Worm (Caenorhabditis elegans) whole organism, L3 larva: ENCODE results near the gene T19H12.15.
A peak's percentile ranks its signal among the peaks of the same experiment; 100 is the strongest.

Experiments used
- ZK546.5 ChIP-seq: sonication (generic microtip); optimal IDR thresholded peaks from 2 replicates; lab custom pipeline; 2017; ENCODE audit warnings: missing biosample characterization, missing genetic modification characterization
- ama-1 ChIP-seq: fragments of 150-350 bp; optimal IDR thresholded peaks from 2 replicates; lab custom pipeline; 2018
- ceh-16 ChIP-seq: sonication (generic microtip); optimal IDR thresholded peaks from 2 replicates; lab custom pipeline; 2017; ENCODE audit warnings: missing biosample characterization, missing genetic modification characterization
- ceh-28 ChIP-seq: fragments of 150-350 bp; optimal IDR thresholded peaks from 2 replicates; lab custom pipeline; 2014; ENCODE audit warnings: missing biosample characterization, missing genetic modification reagents, missing genetic modification characterization
- ceh-82 ChIP-seq: fragments of 150-350 bp; optimal IDR thresholded peaks from 2 replicates; lab custom pipeline; 2014; ENCODE audit warnings: missing biosample characterization, missing genetic modification characterization
- daf-12 ChIP-seq: fragments of 150-350 bp; optimal IDR thresholded peaks from 2 replicates; lab custom pipeline; 2014; ENCODE audit warnings: missing biosample characterization, missing genetic modification reagents, missing genetic modification characterization
- egl-5 ChIP-seq: fragments of 150-350 bp; optimal IDR thresholded peaks from 2 replicates; lab custom pipeline; 2017; ENCODE audit warnings: missing biosample characterization, missing genetic modification reagents, missing genetic modification characterization, inconsistent platforms
- elt-2 ChIP-seq: sonication (generic microtip); optimal IDR thresholded peaks from 2 replicates; lab custom pipeline; 2016; ENCODE audit warnings: missing genetic modification reagents, mild to moderate bottlenecking, missing genetic modification characterization, missing compliant biosample characterization
- elt-3 ChIP-seq, 3 experiments: fragments of 150-350 bp in 1 of 3; sonication (generic microtip) in 2 of 3; optimal IDR thresholded peaks; 2 replicates in 2 of 3; 4 replicates in 1 of 3; lab custom pipeline; 2014 to 2017; ENCODE audit warnings: missing biosample characterization in 3 of 3, missing genetic modification characterization in 3 of 3
- eor-1 ChIP-seq, 2 experiments: fragments of 150-350 bp; optimal IDR thresholded peaks; 2 replicates each; lab custom pipeline; 2014 to 2018; ENCODE audit warnings: missing biosample characterization in 2 of 2, missing genetic modification characterization in 2 of 2
- fkh-2 ChIP-seq: fragments of 150-350 bp; optimal IDR thresholded peaks from 2 replicates; lab custom pipeline; 2014; ENCODE audit warnings: missing biosample characterization, missing genetic modification reagents, missing genetic modification characterization
- fos-1 ChIP-seq: fragments of 150-350 bp; optimal IDR thresholded peaks from 2 replicates; lab custom pipeline; 2014; ENCODE audit warnings: missing biosample characterization, missing genetic modification characterization
- hmg-11 ChIP-seq: sonication (generic microtip); optimal IDR thresholded peaks from 2 replicates; lab custom pipeline; 2016; ENCODE audit warnings: missing genetic modification characterization, missing compliant biosample characterization
- lin-15B ChIP-seq: fragments of 150-350 bp; optimal IDR thresholded peaks from 2 replicates; lab custom pipeline; 2014; ENCODE audit warnings: missing biosample characterization, missing genetic modification characterization
- lin-39 ChIP-seq: fragments of 150-350 bp; optimal IDR thresholded peaks from 2 replicates; lab custom pipeline; 2018; ENCODE audit warnings: missing biosample characterization, missing genetic modification reagents, missing genetic modification characterization
- lsy-12 ChIP-seq: sonication (generic microtip); optimal IDR thresholded peaks from 2 replicates; lab custom pipeline; 2016; ENCODE audit warnings: mild to moderate bottlenecking, missing genetic modification characterization, missing compliant biosample characterization
- mdl-1 ChIP-seq: fragments of 150-350 bp; optimal IDR thresholded peaks from 2 replicates; lab custom pipeline; 2014; ENCODE audit warnings: missing biosample characterization, missing genetic modification characterization
- nhr-11 ChIP-seq: fragments of 150-350 bp; optimal IDR thresholded peaks from 2 replicates; lab custom pipeline; 2014; ENCODE audit warnings: missing biosample characterization, missing genetic modification characterization
- nhr-12 ChIP-seq: fragments of 150-350 bp; optimal IDR thresholded peaks from 2 replicates; lab custom pipeline; 2014; ENCODE audit warnings: missing biosample characterization, missing genetic modification characterization
- nhr-23 ChIP-seq: fragments of 150-350 bp; optimal IDR thresholded peaks from 2 replicates; lab custom pipeline; 2014; ENCODE audit warnings: missing biosample characterization, missing genetic modification reagents, missing genetic modification characterization
- nhr-237 ChIP-seq: fragments of 150-350 bp; optimal IDR thresholded peaks from 2 replicates; lab custom pipeline; 2014; ENCODE audit warnings: missing biosample characterization, missing genetic modification characterization
- nhr-25 ChIP-seq: sonication (generic microtip); optimal IDR thresholded peaks from 2 replicates; lab custom pipeline; 2017; ENCODE audit warnings: missing biosample characterization, missing genetic modification characterization
- nhr-28 ChIP-seq: fragments of 150-350 bp; optimal IDR thresholded peaks from 2 replicates; lab custom pipeline; 2014; ENCODE audit warnings: missing biosample characterization, missing genetic modification characterization
- nhr-43 ChIP-seq: sonication (generic microtip); optimal IDR thresholded peaks from 2 replicates; lab custom pipeline; 2016; ENCODE audit warnings: mild to moderate bottlenecking, missing genetic modification characterization, missing compliant biosample characterization; ENCODE audit not compliant: poor library complexity, severe bottlenecking
- nhr-76 ChIP-seq: fragments of 150-350 bp; sonication (generic microtip); optimal IDR thresholded peaks from 5 replicates; lab custom pipeline; 2014; ENCODE audit warnings: missing biosample characterization, missing genetic modification characterization
- pha-4 ChIP-seq: fragments of 150-350 bp; optimal IDR thresholded peaks from 2 replicates; lab custom pipeline; 2014; ENCODE audit warnings: missing biosample characterization, missing genetic modification reagents, missing genetic modification characterization
- pqm-1 ChIP-seq: fragments of 150-350 bp; optimal IDR thresholded peaks from 2 replicates; lab custom pipeline; 2017; ENCODE audit warnings: missing biosample characterization, missing genetic modification characterization, inconsistent platforms
- skn-1 ChIP-seq: fragments of 150-350 bp; optimal IDR thresholded peaks from 2 replicates; lab custom pipeline; 2014; ENCODE audit warnings: missing biosample characterization, missing genetic modification characterization
- snpc-4 ChIP-seq: fragments of 150-350 bp; optimal IDR thresholded peaks from 2 replicates; lab custom pipeline; 2014; ENCODE audit warnings: missing biosample characterization, missing genetic modification characterization
- tbx-2 ChIP-seq: sonication (generic microtip); optimal IDR thresholded peaks from 2 replicates; lab custom pipeline; 2016; ENCODE audit warnings: mild to moderate bottlenecking, missing genetic modification characterization, missing compliant biosample characterization
- unc-39 ChIP-seq: sonication (generic microtip); optimal IDR thresholded peaks from 4 replicates; lab custom pipeline; 2017; ENCODE audit warnings: missing biosample characterization, missing genetic modification characterization
- unc-62 ChIP-seq: fragments of 150-350 bp; sonication (generic microtip); optimal IDR thresholded peaks from 4 replicates; lab custom pipeline; 2014; ENCODE audit warnings: missing biosample characterization, missing genetic modification reagents, missing genetic modification characterization
- ztf-11 ChIP-seq: fragments of 150-350 bp; optimal IDR thresholded peaks from 2 replicates; lab custom pipeline; 2014; ENCODE audit warnings: missing biosample characterization, missing genetic modification characterization
- ztf-4 ChIP-seq: fragments of 150-350 bp; optimal IDR thresholded peaks from 2 replicates; lab custom pipeline; 2014; ENCODE audit warnings: missing biosample characterization, missing genetic modification characterization

T19H12.15 gene

ce11 chrV:4891305-4891704 lies 12.2 kb upstream of the T19H12.15 start:
- no peak for TF ChIP-seq lin-39
- TF ChIP-seq ztf-4 (tag; lab: Kevin White, UChicago), result no peak
- no peak for TF ChIP-seq mdl-1 (tag; lab: Kevin White, UChicago)
- TF ChIP-seq nhr-76 (tag; lab: Kevin White, UChicago), result no peak
- no peak for TF ChIP-seq nhr-28 (tag; lab: Kevin White, UChicago)
- no peak for TF ChIP-seq fos-1 (tag; lab: Kevin White, UChicago)
- no peak for TF ChIP-seq hmg-11 (tag; lab: Kevin White, UChicago)
- TF ChIP-seq pha-4 (tag; lab: Kevin White, UChicago), result no peak
- TF ChIP-seq ceh-82 (tag; lab: Kevin White, UChicago), result no peak
- no peak for TF ChIP-seq pqm-1
- no peak for TF ChIP-seq nhr-25 (tag; lab: Kevin White, UChicago)
- TF ChIP-seq elt-2 (tag; lab: Kevin White, UChicago), result no peak

ce11 chrV:4890781-4891180 lies 11.6 kb upstream of the T19H12.15 start:
- TF ChIP-seq elt-2 (tag; lab: Kevin White, UChicago) (no peak), lin-39 (no peak), nhr-237 (tag; lab: Kevin White, UChicago) (no peak), elt-3 (tag; optimal IDR thresholded peaks at IDR 0.05; lab: Kevin White, UChicago) (no peak), ztf-11 (no peak), hmg-11 (tag; lab: Kevin White, UChicago) (no peak), pqm-1 (no peak), ama-1 (no peak), nhr-43 (tag; lab: Kevin White, UChicago) (no peak), tbx-2 (tag; lab: Kevin White, UChicago) (no peak), pha-4 (tag; lab: Kevin White, UChicago) (no peak), daf-12 (no peak), ceh-16 (no peak), nhr-12 (tag; lab: Kevin White, UChicago) (no peak)

- TF ChIP-seq lin-15B, result no peak
- no peak for TF ChIP-seq ztf-4 (tag; lab: Kevin White, UChicago)
These were observed 10.9 kb upstream of the T19H12.15 start, which contains the start of gene T19H12.2 for ce11 chrV:4889976-4890479. Gene T19H12.2 (plus strand): TSS chrV:4890429.

- no peak for TF ChIP-seq unc-62
- TF ChIP-seq pqm-1, result peak; percentile 43
- no peak for TF ChIP-seq eor-1 (tag; optimal IDR thresholded peaks at IDR 0.05; lab: Kevin White, UChicago)
- peak; percentile 71 for TF ChIP-seq elt-2 (tag; lab: Kevin White, UChicago)
- TF ChIP-seq nhr-23 (tag; lab: Kevin White, UChicago), result peak; percentile 35
- no peak for TF ChIP-seq skn-1 (tag; lab: Kevin White, UChicago)
- TF ChIP-seq pha-4 (tag; lab: Kevin White, UChicago), result peak; percentile 39
These were observed 10.3 kb upstream of the T19H12.15 start, which contains the start of gene ugt-12 for ce11 chrV:4889477-4889876. Gene ugt-12 (minus strand): TSS chrV:4889629.

- no peak for TF ChIP-seq fkh-2
These were observed 6.2 kb upstream of the T19H12.15 start, which contains the start of gene T19H12.3 for ce11 chrV:4885372-4885771. Gene T19H12.3 (plus strand): TSS chrV:4885672.

ce11 chrV:4884490-4884889 lies 5.3 kb upstream of the T19H12.15 start, which contains the start of gene T19H12.12:
Gene T19H12.12 (plus strand): TSS chrV:4884790.
- TF ChIP-seq snpc-4 (no peak), pqm-1 (no peak), nhr-76 (tag; lab: Kevin White, UChicago) (no peak), skn-1 (tag; lab: Kevin White, UChicago) (no peak), ceh-28 (tag; lab: Kevin White, UChicago) (no peak), elt-3 (tag; optimal IDR thresholded peaks at IDR 0.05; lab: Kevin White, UChicago) (no peak), mdl-1 (tag; lab: Kevin White, UChicago) (no peak), nhr-11 (no peak), ztf-4 (tag; lab: Kevin White, UChicago) (no peak), nhr-12 (tag; lab: Kevin White, UChicago) (no peak), ztf-11 (no peak), lsy-12 (tag; lab: Kevin White, UChicago) (no peak), ZK546.5 (no peak), eor-1 (tag; optimal IDR thresholded peaks at IDR 0.05; lab: Kevin White, UChicago) (no peak), unc-39 (tag; lab: Kevin White, UChicago) (no peak), egl-5 (tag; lab: Kevin White, UChicago) (no peak)
